Fruit fly (Drosophila melanogaster) whole organism, embryonic: ENCODE results near the gene jagn.

Experiments
- Antp ChIP-seq: fragments of 200-800 bp; sonication (Bioruptor generic); optimal IDR thresholded peaks from 3 replicates; lab custom pipeline; 2016; ENCODE audit warnings: missing biosample characterization, missing genetic modification characterization
- CG12659 ChIP-seq: fragments of 200-800 bp; sonication (Bioruptor generic); optimal IDR thresholded peaks from 3 replicates; lab custom pipeline; 2017; ENCODE audit warnings: mild to moderate bottlenecking, missing biosample characterization, missing genetic modification reagents, missing genetic modification characterization
- CG13775 ChIP-seq: fragments of 200-800 bp; sonication (Bioruptor generic); optimal IDR thresholded peaks from 3 replicates; lab custom pipeline; 2017; ENCODE audit warnings: missing biosample characterization, mild to moderate bottlenecking, missing genetic modification characterization
- CG14014 ChIP-seq: fragments of 200-800 bp; sonication (Bioruptor generic); IDR thresholded peaks from 2 replicates; pipeline ENCODE4 v1.3.6; 2022; ENCODE audit warnings: missing biosample characterization, missing genetic modification characterization
- CG14050 ChIP-seq: fragments of 200-800 bp; sonication (Bioruptor generic); IDR thresholded peaks from 3 replicates; pipeline ENCODE4 v1.3.6; 2022; ENCODE audit warnings: missing biosample characterization, missing genetic modification characterization
- CG14667 ChIP-seq: fragments of 200-800 bp; sonication (Bioruptor generic); IDR thresholded peaks from 2 replicates; pipeline ENCODE4 v1.3.6; 2022; ENCODE audit warnings: missing biosample characterization, missing genetic modification characterization
- CG15601 ChIP-seq: fragments of 200-800 bp; sonication (Bioruptor generic); optimal IDR thresholded peaks from 3 replicates; lab custom pipeline; 2019; ENCODE audit warnings: missing biosample characterization, mild to moderate bottlenecking, missing genetic modification characterization, moderate library complexity
- CG18764 ChIP-seq: fragments of 200-800 bp; sonication (Bioruptor generic); optimal IDR thresholded peaks from 3 replicates; lab custom pipeline; 2016; ENCODE audit warnings: missing biosample characterization, missing genetic modification characterization
- CG3163 ChIP-seq: fragments of 200-800 bp; sonication (Bioruptor generic); optimal IDR thresholded peaks from 3 replicates; lab custom pipeline; 2016; ENCODE audit warnings: missing biosample characterization, missing genetic modification characterization
- CG3838 ChIP-seq: fragments of 200-800 bp; sonication (Bioruptor generic); optimal IDR thresholded peaks from 3 replicates; lab custom pipeline; 2016; ENCODE audit warnings: missing biosample characterization, missing genetic modification characterization
- CG42726 ChIP-seq: fragments of 200-800 bp; sonication (Bioruptor generic); IDR thresholded peaks from 2 replicates; pipeline ENCODE4 v1.3.6; 2022; ENCODE audit warnings: missing biosample characterization, missing genetic modification characterization; ENCODE audit not compliant: partially characterized antibody
- CG4404 ChIP-seq: fragments of 200-800 bp; sonication (Bioruptor generic); IDR thresholded peaks from 2 replicates; pipeline ENCODE4 v1.3.6; 2022; ENCODE audit warnings: missing biosample characterization, missing genetic modification characterization
- CG4730 ChIP-seq: fragments of 200-800 bp; sonication (Bioruptor generic); IDR thresholded peaks from 2 replicates; pipeline ENCODE4 v1.3.6; 2022; ENCODE audit warnings: missing biosample characterization, missing genetic modification characterization
- CG6791 ChIP-seq: fragments of 200-800 bp; sonication (Bioruptor generic); IDR thresholded peaks from 3 replicates; pipeline ENCODE4 v1.3.6; 2022; ENCODE audit warnings: missing biosample characterization, missing genetic modification characterization; ENCODE audit not compliant: partially characterized antibody
- CG7987 ChIP-seq: fragments of 200-800 bp; sonication (Bioruptor generic); optimal IDR thresholded peaks from 2 replicates; lab custom pipeline; 2018; ENCODE audit warnings: missing biosample characterization, mild to moderate bottlenecking, missing genetic modification characterization, moderate library complexity
- CTCF ChIP-seq: fragments of 200-800 bp; sonication (Bioruptor generic); optimal IDR thresholded peaks from 2 replicates; lab custom pipeline; 2017; ENCODE audit warnings: missing biosample characterization, mild to moderate bottlenecking, missing genetic modification characterization, moderate library complexity
- Dp ChIP-seq: fragments of 200-800 bp; sonication (Bioruptor generic); optimal IDR thresholded peaks from 2 replicates; lab custom pipeline; 2018; ENCODE audit warnings: missing biosample characterization, mild to moderate bottlenecking, missing genetic modification characterization, moderate library complexity
- E2f2 ChIP-seq: fragments of 200-800 bp; sonication (Bioruptor generic); IDR thresholded peaks from 2 replicates; pipeline ENCODE4 v1.3.6; 2022; ENCODE audit warnings: missing biosample characterization, missing genetic modification characterization
- Eip74EF ChIP-seq, 2 experiments: fragments of 200-800 bp in 1 of 2; fragments of >200 bp in 1 of 2; sonication (Bioruptor generic) in 1 of 2; optimal IDR thresholded peaks; 2 replicates each; lab custom pipeline; 2017 to 2019; ENCODE audit warnings: missing biosample characterization in 2 of 2, missing genetic modification characterization in 2 of 2, mild to moderate bottlenecking in 1 of 2, moderate library complexity in 1 of 2
- Elba2 ChIP-seq: fragments of 200-800 bp; sonication (Bioruptor generic); optimal IDR thresholded peaks from 3 replicates; lab custom pipeline; 2016; ENCODE audit warnings: missing biosample characterization, missing genetic modification characterization
- H15 ChIP-seq: fragments of 200-800 bp; sonication (Bioruptor generic); IDR thresholded peaks from 3 replicates; pipeline ENCODE4 v1.3.6; 2022; ENCODE audit warnings: missing biosample characterization, missing genetic modification characterization
- HHEX ChIP-seq: fragments of 200-800 bp; sonication (Bioruptor generic); optimal IDR thresholded peaks from 3 replicates; lab custom pipeline; 2017; ENCODE audit warnings: missing biosample characterization, mild to moderate bottlenecking, missing genetic modification characterization, missing genetic modification reagents
- HLH3B ChIP-seq: fragments of 200-800 bp; sonication (Bioruptor generic); IDR thresholded peaks from 2 replicates; pipeline ENCODE4 v1.3.6; 2022; ENCODE audit warnings: missing biosample characterization, missing genetic modification characterization
- HLH54F ChIP-seq: fragments of 200-800 bp; sonication (Bioruptor generic); optimal IDR thresholded peaks from 3 replicates; lab custom pipeline; 2016; ENCODE audit warnings: missing biosample characterization, missing genetic modification characterization
- HmgZ ChIP-seq: fragments of 200-800 bp; sonication (Bioruptor generic); optimal IDR thresholded peaks from 2 replicates; lab custom pipeline; 2018; ENCODE audit warnings: missing biosample characterization, mild to moderate bottlenecking, missing genetic modification characterization
- Kr ChIP-seq: fragments of 200-800 bp; sonication (Bioruptor generic); optimal IDR thresholded peaks from 2 replicates; lab custom pipeline; 2017; ENCODE audit warnings: missing biosample characterization, mild to moderate bottlenecking, missing genetic modification characterization
- MESR4 ChIP-seq: fragments of 200-800 bp; sonication (Bioruptor generic); optimal IDR thresholded peaks from 2 replicates; lab custom pipeline; 2018; ENCODE audit warnings: missing biosample characterization, mild to moderate bottlenecking, missing genetic modification characterization, moderate library complexity
- NC2β ChIP-seq: fragments of 200-800 bp; sonication (Bioruptor generic); optimal IDR thresholded peaks from 2 replicates; lab custom pipeline; 2016; ENCODE audit warnings: missing biosample characterization, missing genetic modification characterization
- PHDP ChIP-seq: fragments of 200-800 bp; sonication (Bioruptor generic); optimal IDR thresholded peaks from 3 replicates; lab custom pipeline; 2018; ENCODE audit warnings: missing biosample characterization, mild to moderate bottlenecking, missing genetic modification characterization, moderate library complexity
- Ptx1 ChIP-seq: fragments of 200-800 bp; sonication (Bioruptor generic); IDR thresholded peaks from 2 replicates; pipeline ENCODE4 v1.3.6; 2022; ENCODE audit warnings: missing biosample characterization, missing genetic modification characterization
- Sry-δ ChIP-seq: fragments of 200-800 bp; sonication (Bioruptor generic); optimal IDR thresholded peaks from 2 replicates; lab custom pipeline; 2016; ENCODE audit warnings: missing biosample characterization, missing genetic modification characterization
- Usf ChIP-seq: fragments of 200-800 bp; sonication (Bioruptor generic); optimal IDR thresholded peaks from 2 replicates; lab custom pipeline; 2017; ENCODE audit warnings: missing genotype, missing biosample characterization, missing genetic modification characterization
- amos ChIP-seq: fragments of 200-800 bp; sonication (Bioruptor generic); IDR thresholded peaks from 2 replicates; pipeline ENCODE4 v1.3.6; 2022; ENCODE audit warnings: missing biosample characterization, missing genetic modification characterization; ENCODE audit not compliant: partially characterized antibody
- bab2 ChIP-seq: fragments of 200-800 bp; sonication (Bioruptor generic); optimal IDR thresholded peaks from 2 replicates; lab custom pipeline; 2016; ENCODE audit warnings: missing biosample characterization, missing genetic modification characterization
- bowl ChIP-seq: fragments of 200-800 bp; sonication (Bioruptor generic); IDR thresholded peaks from 2 replicates; pipeline ENCODE4 v1.3.6; 2022; ENCODE audit warnings: missing biosample characterization, missing genetic modification characterization
- cad ChIP-seq: fragments of >200 bp; optimal IDR thresholded peaks from 2 replicates; lab custom pipeline; 2017; ENCODE audit warnings: missing biosample characterization, missing genetic modification characterization
- chif ChIP-seq, 2 experiments: fragments of 200-800 bp; sonication (Bioruptor generic); optimal IDR thresholded peaks; 3 replicates each; lab custom pipeline; 2016; ENCODE audit warnings: missing biosample characterization in 2 of 2, missing genetic modification characterization in 2 of 2
- da ChIP-seq: fragments of 200-800 bp; sonication (Bioruptor generic); optimal IDR thresholded peaks from 2 replicates; lab custom pipeline; 2016; ENCODE audit warnings: missing biosample characterization, missing genetic modification characterization
- en ChIP-seq: fragments of 200-800 bp; sonication (Bioruptor generic); optimal IDR thresholded peaks from 2 replicates; lab custom pipeline; 2016; ENCODE audit warnings: missing biosample characterization, missing genetic modification characterization
- her ChIP-seq: fragments of 200-800 bp; sonication (Bioruptor generic); optimal IDR thresholded peaks from 2 replicates; lab custom pipeline; 2016; ENCODE audit warnings: missing biosample characterization, missing genetic modification characterization
- jing ChIP-seq: fragments of 200-800 bp; sonication (Bioruptor generic); optimal IDR thresholded peaks from 2 replicates; lab custom pipeline; 2018; ENCODE audit warnings: missing biosample characterization, mild to moderate bottlenecking, missing genetic modification characterization
- jumu ChIP-seq: fragments of 200-800 bp; sonication (Bioruptor generic); optimal IDR thresholded peaks from 3 replicates; lab custom pipeline; 2016; ENCODE audit warnings: missing biosample characterization, missing genetic modification characterization
- lmd ChIP-seq: fragments of 200-800 bp; sonication (Bioruptor generic); IDR thresholded peaks from 2 replicates; pipeline ENCODE4 v1.3.6; 2022; ENCODE audit warnings: missing biosample characterization, missing genetic modification characterization
- mam ChIP-seq: fragments of 200-800 bp; sonication (Bioruptor generic); optimal IDR thresholded peaks from 3 replicates; lab custom pipeline; 2016; ENCODE audit warnings: missing biosample characterization, missing genetic modification characterization
- nau ChIP-seq: fragments of 200-800 bp; sonication (Bioruptor generic); optimal IDR thresholded peaks from 3 replicates; lab custom pipeline; 2017; ENCODE audit warnings: missing biosample characterization, mild to moderate bottlenecking, missing genetic modification characterization, missing genetic modification reagents
- nmo ChIP-seq: fragments of 200-800 bp; sonication (Bioruptor generic); optimal IDR thresholded peaks from 2 replicates; lab custom pipeline; 2018; ENCODE audit warnings: missing biosample characterization, mild to moderate bottlenecking, missing genetic modification characterization, moderate library complexity
- peb ChIP-seq: fragments of 200-800 bp; sonication (Bioruptor generic); IDR thresholded peaks from 2 replicates; pipeline ENCODE4 v1.3.6; 2022; ENCODE audit warnings: missing biosample characterization, missing genetic modification characterization
- sens ChIP-seq: fragments of 200-800 bp; sonication (Bioruptor generic); peaks from one replicate; lab custom pipeline; 2016; ENCODE audit warnings: missing biosample characterization, missing genetic modification characterization
- tio ChIP-seq: fragments of 200-800 bp; sonication (Bioruptor generic); optimal IDR thresholded peaks from 2 replicates; lab custom pipeline; 2017; ENCODE audit warnings: missing biosample characterization, missing genetic modification characterization, inconsistent platforms
- vvl ChIP-seq: fragments of 200-800 bp; sonication (Bioruptor generic); IDR thresholded peaks from 2 replicates; pipeline ENCODE4 v1.3.6; 2022; ENCODE audit warnings: missing biosample characterization, missing genetic modification characterization
- zfh2 ChIP-seq: fragments of 200-800 bp; sonication (Bioruptor generic); optimal IDR thresholded peaks from 2 replicates; lab custom pipeline; 2016; ENCODE audit warnings: missing biosample characterization, missing genetic modification characterization

jagn gene

dm6 chr3R:5794267-5795089 lies 15.4 kb downstream of the jagn start, which contains the start of the genes PSMG1 and CG10979:
PSMG1 (minus strand) TSS chr3R:5794317.
CG10979 (plus strand) TSS chr3R:5794705.
- TF ChIP-seq CG3163 (GFP tag; lab: Kevin White, UChicago) (no peak), tio (no peak), Usf (GFP tag; lab: Kevin White, UChicago) (no peak), CG12659 (GFP tag; lab: Kevin White, UChicago) (peak; percentile 57), CG6791 (GFP tag; lab: Robert Waterston, UW) (no peak), CG13775 (GFP tag; lab: Kevin White, UChicago) (no peak), H15 (0 out of 3 replicates have a peak, but pooled peaks have one; percentile 29), zfh2 (GFP tag; lab: Kevin White, UChicago) (no peak), Elba2 (GFP tag; lab: Kevin White, UChicago) (peak; percentile 79), Antp (GFP tag; lab: Kevin White, UChicago) (no peak), CG18764 (GFP tag; lab: Kevin White, UChicago) (no peak), Kr (no peak), mam (no peak), CG42726 (GFP tag; lab: Robert Waterston, UW) (no peak), amos (GFP tag; lab: Robert Waterston, UW) (no peak), HLH3B (no peak), CTCF (GFP tag; lab: Kevin White, UChicago) (no peak), PHDP (tag; lab: Kevin White, UChicago) (no peak), CG14050 (GFP tag; lab: Robert Waterston, UW) (no peak), chif (GFP tag; optimal IDR thresholded peaks at IDR 0.05; lab: Kevin White, UChicago) (no peak), CG14667 (GFP tag; lab: Robert Waterston, UW) (no peak), CG3838 (GFP tag; lab: Kevin White, UChicago) (no peak), nau (no peak), Dp (peak; percentile 52), Eip74EF (GFP tag; optimal IDR thresholded peaks at IDR 0.05; lab: Kevin White, UChicago) (no peak), Ptx1 (GFP tag; lab: Robert Waterston, UW) (no peak), her (GFP tag; lab: Kevin White, UChicago) (no peak), MESR4 (GFP tag; lab: Kevin White, UChicago) (peak; percentile 59), jumu (GFP tag; lab: Kevin White, UChicago) (no peak), en (no peak), vvl (GFP tag; lab: Robert Waterston, UW) (0 out of 2 replicates have a peak, but pooled peaks have one; percentile 46), peb (GFP tag; lab: Robert Waterston, UW) (no peak), CG4404 (GFP tag; lab: Robert Waterston, UW) (no peak), da (no peak), bowl (no peak), E2f2 (GFP tag; lab: Robert Waterston, UW) (peak; percentile 38; the same call in 1 of the 2 replicates), CG7987 (no peak), nmo (GFP tag; lab: Kevin White, UChicago) (peak; percentile 49), Sry-δ (peak; percentile 4), HmgZ (tag; lab: Kevin White, UChicago) (no peak), bab2 (GFP tag; lab: Kevin White, UChicago) (no peak), NC2β (GFP tag; lab: Kevin White, UChicago) (no peak), CG14014 (GFP tag; lab: Robert Waterston, UW) (no peak), jing (no peak), HHEX (GFP tag; lab: Kevin White, UChicago) (no peak), lmd (no peak), CG4730 (no peak), CG15601 (tag; lab: Kevin White, UChicago) (no peak), cad (GFP tag; lab: Kevin White, UChicago) (no peak), sens (GFP tag; lab: Kevin White, UChicago) (peak; percentile 80), HLH54F (GFP tag; lab: Kevin White, UChicago) (no peak)
